Fruit fly (Drosophila melanogaster) S2 (cell line): Measurements from ENCODE around the gene CG5039.

Source experiments
- CG8478 ChIP-seq: fragments of >200 bp; optimal IDR thresholded peaks from 2 replicates; lab custom pipeline; 2018
- CTCF ChIP-seq, 2 experiments: fragments of >200 bp; optimal IDR thresholded peaks; 2 replicates each; lab custom pipeline; 2018

DNA sequence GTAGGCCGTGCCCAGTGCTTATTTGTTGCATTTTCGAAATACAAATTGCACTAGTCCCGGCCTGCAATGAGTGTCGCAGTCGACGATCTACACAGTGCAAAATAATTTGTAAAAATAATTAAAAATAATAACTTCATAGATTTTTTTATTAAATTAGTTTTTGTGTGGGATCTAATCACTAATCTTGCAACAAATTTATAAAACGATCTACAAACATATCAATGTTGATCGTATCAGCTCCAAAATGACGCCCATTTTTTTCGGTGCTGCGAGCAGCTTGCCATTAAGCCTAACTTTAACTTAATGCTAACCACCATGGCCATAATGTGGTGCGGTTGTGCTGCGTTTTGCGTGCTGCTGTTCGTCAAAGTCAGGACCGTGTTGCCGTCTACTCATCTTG, 27.1 kb upstream of the CG5039 start:
- TF ChIP-seq CG8478 (no peak), CTCF (optimal IDR thresholded peaks at IDR 0.05; lab: Kevin White, UChicago) (no peak)
